Worm (Caenorhabditis elegans): ENCODE data around the gene nhr-26.

nhr-26 gene

ce11 chrX:12693150-12693589, 7.1 kb downstream of the nhr-26 start:
- peak; percentile 3 for TF ChIP-seq nfya-1 (tag; optimal IDR thresholded peaks at IDR 0.05; ENCODE audit: insufficient read depth)
- TF ChIP-seq ceh-82 (tag; optimal IDR thresholded peaks at IDR 0.05), result no peak
- no peak for TF ChIP-seq ama-1 (optimal IDR thresholded peaks at IDR 0.05)
- no peak for TF ChIP-seq skn-1 (tag; optimal IDR thresholded peaks at IDR 0.05)
- TF ChIP-seq nhr-237 (tag; optimal IDR thresholded peaks at IDR 0.05), result no peak
- no peak for TF ChIP-seq unc-39 (tag; optimal IDR thresholded peaks at IDR 0.05)
- TF ChIP-seq pqm-1 (tag; optimal IDR thresholded peaks at IDR 0.05), result no peak
- peak; percentile 34 for TF ChIP-seq tbx-2 (tag; optimal IDR thresholded peaks at IDR 0.05)
- no peak for TF ChIP-seq daf-12 (tag; optimal IDR thresholded peaks at IDR 0.05)

ce11 chrX:12691740-12692383, 8.4 kb downstream of the nhr-26 start:
- peak; percentile 86 for TF ChIP-seq ama-1 (optimal IDR thresholded peaks at IDR 0.05)
- peak; percentile 33 for TF ChIP-seq hmg-11 (tag; optimal IDR thresholded peaks at IDR 0.05)
- peak; percentile 42 for TF ChIP-seq nfya-1 (tag; optimal IDR thresholded peaks at IDR 0.05; ENCODE audit: insufficient read depth)
- TF ChIP-seq fkh-10 (GFP tag; optimal IDR thresholded peaks at IDR 0.05), result peak; percentile 78
- no peak for TF ChIP-seq unc-62 (GFP tag; optimal IDR thresholded peaks at IDR 0.05)

- no peak for TF ChIP-seq aly-2 (tag; optimal IDR thresholded peaks at IDR 0.05)
- peak; percentile 26 for TF ChIP-seq jun-1 (tag; optimal IDR thresholded peaks at IDR 0.05)
- peak; percentile 6 for TF ChIP-seq nhr-43 (tag; optimal IDR thresholded peaks at IDR 0.05; ENCODE audit: poor library complexity, severe bottlenecking)
- TF ChIP-seq elt-2 (tag; optimal IDR thresholded peaks at IDR 0.05), result peak; percentile 92
- no peak for TF ChIP-seq snpc-4 (tag; optimal IDR thresholded peaks at IDR 0.05)
- peak; percentile 12 for TF ChIP-seq ceh-28 (tag; optimal IDR thresholded peaks at IDR 0.05)
- no peak for TF ChIP-seq fos-1 (tag; optimal IDR thresholded peaks at IDR 0.05)
- TF ChIP-seq pqm-1 (tag; optimal IDR thresholded peaks at IDR 0.05), result peak; percentile 73
- no peak for TF ChIP-seq tbx-2 (tag; optimal IDR thresholded peaks at IDR 0.05)
These were observed 9.0 kb downstream of the nhr-26 start, which contains the start of gene ugt-50 for ce11 chrX:12691306-12691705. ugt-50 (plus strand) TSS chrX:12691573.

ce11 chrX:12690346-12690745, 9.9 kb downstream of the nhr-26 start:
- TF ChIP-seq nfya-1 (tag; optimal IDR thresholded peaks at IDR 0.05; ENCODE audit: insufficient read depth), result peak; percentile 45
- TF ChIP-seq nhr-12 (tag; optimal IDR thresholded peaks at IDR 0.05), result no peak
- no peak for TF ChIP-seq aly-2 (tag; optimal IDR thresholded peaks at IDR 0.05)
- TF ChIP-seq ceh-16 (tag; optimal IDR thresholded peaks at IDR 0.05), result no peak
- TF ChIP-seq ceh-82 (tag; optimal IDR thresholded peaks at IDR 0.05), result no peak
- no peak for TF ChIP-seq ceh-9 (tag; optimal IDR thresholded peaks at IDR 0.05)
- no peak for TF ChIP-seq nhr-28 (tag; optimal IDR thresholded peaks at IDR 0.05)
- no peak for TF ChIP-seq ztf-11 (tag; optimal IDR thresholded peaks at IDR 0.05)
- no peak for TF ChIP-seq nhr-23 (tag; optimal IDR thresholded peaks at IDR 0.05)
- TF ChIP-seq unc-62 (GFP tag; optimal IDR thresholded peaks at IDR 0.05), result peak; percentile 96
- TF ChIP-seq unc-39 (tag; optimal IDR thresholded peaks at IDR 0.05), result no peak
- TF ChIP-seq mdl-1 (tag; optimal IDR thresholded peaks at IDR 0.05), result no peak
- TF ChIP-seq elt-2 (tag; optimal IDR thresholded peaks at IDR 0.05), result peak; percentile 7
- peak; percentile 87 for TF ChIP-seq elt-1 (tag; optimal IDR thresholded peaks at IDR 0.05)
- peak; percentile 23 for TF ChIP-seq zag-1 (tag; optimal IDR thresholded peaks at IDR 0.05)
- no peak for TF ChIP-seq skn-1 (tag; optimal IDR thresholded peaks at IDR 0.05)
- no peak for TF ChIP-seq fos-1 (tag; optimal IDR thresholded peaks at IDR 0.05)
- TF ChIP-seq pha-4 (tag; optimal IDR thresholded peaks at IDR 0.05), result no peak
- TF ChIP-seq lin-39 (tag; optimal IDR thresholded peaks at IDR 0.05), result peak; percentile 97
- no peak for TF ChIP-seq mml-1 (tag; optimal IDR thresholded peaks at IDR 0.05)

DNA sequence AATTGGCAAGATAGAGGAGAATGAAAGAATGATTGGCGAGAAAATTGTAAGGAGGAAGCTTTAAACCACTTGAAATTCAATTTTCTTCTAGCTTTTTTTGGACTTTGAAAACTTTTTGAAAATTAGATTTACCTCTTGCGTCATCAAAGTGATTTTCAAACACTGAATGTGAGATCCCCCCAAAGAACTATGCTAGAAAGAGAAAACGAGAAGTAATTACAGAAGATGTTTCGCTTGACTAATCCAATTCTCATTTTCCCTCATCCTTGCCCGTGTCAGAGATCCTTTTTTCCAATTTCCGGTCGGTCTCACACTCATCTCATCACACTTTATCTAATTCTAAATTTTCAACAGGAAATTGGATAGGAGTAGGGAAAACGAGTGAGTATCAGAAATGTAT, 10.4 kb downstream of the nhr-26 start:
- TF ChIP-seq unc-62 (GFP tag; optimal IDR thresholded peaks at IDR 0.05), result no peak
- TF ChIP-seq hmg-11 (tag; optimal IDR thresholded peaks at IDR 0.05), result no peak
- no peak for TF ChIP-seq fkh-2 (tag; optimal IDR thresholded peaks at IDR 0.05)
- TF ChIP-seq pha-4 (tag; optimal IDR thresholded peaks at IDR 0.05), result no peak
- peak; percentile 2 for TF ChIP-seq nfya-1 (tag; optimal IDR thresholded peaks at IDR 0.05; ENCODE audit: insufficient read depth)
- TF ChIP-seq lin-39 (tag; optimal IDR thresholded peaks at IDR 0.05), result no peak
- TF ChIP-seq fkh-10 (GFP tag; optimal IDR thresholded peaks at IDR 0.05), result peak; percentile 94
- TF ChIP-seq R02D3.7 (tag; optimal IDR thresholded peaks at IDR 0.05), result no peak
- TF ChIP-seq nhr-237 (tag; optimal IDR thresholded peaks at IDR 0.05), result no peak
- TF ChIP-seq snpc-4 (tag; optimal IDR thresholded peaks at IDR 0.05), result no peak

Measured in whole organism, L3 larva.